Worm (Caenorhabditis elegans): ENCODE results near the gene rad-23.

The rad-23 gene

DNA sequence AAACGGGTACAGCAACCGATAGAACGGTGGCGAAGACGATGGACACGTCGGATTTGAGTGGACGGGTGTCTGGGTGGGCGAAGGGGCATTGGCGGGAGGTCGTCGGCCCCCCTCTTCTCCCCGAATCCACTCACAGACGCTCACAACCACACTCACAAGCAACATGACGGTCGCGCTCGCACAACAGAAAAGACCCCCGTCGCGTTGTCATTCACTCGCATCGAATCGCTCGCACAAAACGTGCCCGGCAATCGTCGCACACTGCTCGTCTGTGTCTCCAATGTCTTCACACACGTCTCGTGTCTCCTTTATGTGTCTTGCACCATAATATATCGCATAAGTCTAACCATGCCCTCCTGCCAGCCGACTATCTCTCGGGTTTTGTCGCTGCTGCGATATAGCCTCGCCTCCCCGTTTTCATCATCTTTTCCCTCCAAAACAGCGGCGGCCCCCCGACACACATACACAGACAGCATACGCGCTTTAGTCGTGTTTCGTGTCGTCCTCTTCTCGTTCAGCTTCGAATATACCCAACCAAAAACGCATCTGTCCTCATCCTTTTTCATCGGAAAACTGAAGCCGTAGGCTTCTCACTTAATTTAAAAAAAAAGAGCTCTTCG is 18.4 kb downstream of the rad-23 start (continued):
- TF ChIP-seq ZK546.5 (tag; optimal IDR thresholded peaks at IDR 0.05), result no peak
- peak; percentile 97 for TF ChIP-seq hmg-1.1 (GFP tag; IDR thresholded peaks at IDR 0.05)
- peak; percentile 80 for TF ChIP-seq nhr-48 (tag; optimal IDR thresholded peaks at IDR 0.05)
- no peak; the same call in 1 of the 2 replicates for TF ChIP-seq mdt-29 (GFP tag; IDR thresholded peaks at IDR 0.05)
- TF ChIP-seq zfp-3 (GFP tag; conservative IDR thresholded peaks at IDR 0.05), result no peak
- TF ChIP-seq pha-4 (GFP tag; IDR thresholded peaks at IDR 0.05), result peak; percentile 80
- TF ChIP-seq pha-4 (tag; optimal IDR thresholded peaks at IDR 0.05), result no peak
- TF ChIP-seq zip-2 (tag; optimal IDR thresholded peaks at IDR 0.05), result no peak
- peak; percentile 93 for TF ChIP-seq rbr-2 (tag; optimal IDR thresholded peaks at IDR 0.05)
- TF ChIP-seq daf-12 (tag; optimal IDR thresholded peaks at IDR 0.05), result no peak
- 0 out of 2 replicates have a peak, but pooled peaks have one; percentile 40 for TF ChIP-seq D1046.2 (GFP tag; IDR thresholded peaks at IDR 0.05)
- peak; percentile 88 for TF ChIP-seq ctbp-1 (GFP tag; IDR thresholded peaks at IDR 0.05)
- TF ChIP-seq lin-29 (GFP tag; IDR thresholded peaks at IDR 0.05), result no peak
- TF ChIP-seq F44E2.7 (GFP tag; IDR thresholded peaks at IDR 0.05), result no peak
- no peak for TF ChIP-seq snpc-1.2 (GFP tag; IDR thresholded peaks at IDR 0.05)
- no peak for TF ChIP-seq Y5F2A.4 (GFP tag; optimal IDR thresholded peaks at IDR 0.05)
- peak; percentile 64; the same call in 1 of the 2 replicates for TF ChIP-seq ceh-44 (GFP tag; IDR thresholded peaks at IDR 0.05)
- TF ChIP-seq ztf-11 (tag; optimal IDR thresholded peaks at IDR 0.05), result no peak
- no peak for TF ChIP-seq zip-11 (GFP tag; IDR thresholded peaks at IDR 0.05)
- no peak for TF ChIP-seq F49E8.2 (tag; optimal IDR thresholded peaks at IDR 0.05; ENCODE audit: borderline replicate concordance)
- no peak for TF ChIP-seq ceh-82 (tag; optimal IDR thresholded peaks at IDR 0.05)
- no peak for TF ChIP-seq ceh-28 (tag; optimal IDR thresholded peaks at IDR 0.05)
- no peak for TF ChIP-seq madf-5 (GFP tag; IDR thresholded peaks at IDR 0.05)
- peak; percentile 25 for TF ChIP-seq fkh-10 (GFP tag; optimal IDR thresholded peaks at IDR 0.05)
- peak; percentile 74; the same call in 1 of the 2 replicates for TF ChIP-seq lin-1 (GFP tag; IDR thresholded peaks at IDR 0.05)
- no peak for TF ChIP-seq lir-3 (tag; optimal IDR thresholded peaks at IDR 0.05)
- peak; percentile 80 for TF ChIP-seq arid-1 (GFP tag; conservative IDR thresholded peaks at IDR 0.05)
- TF ChIP-seq aha-1 (tag), result peak; percentile 98
- peak; percentile 60 for TF ChIP-seq dpl-1 (GFP tag; optimal IDR thresholded peaks at IDR 0.05)
- TF ChIP-seq saeg-2 (GFP tag; IDR thresholded peaks at IDR 0.05), result no peak
- no peak for TF ChIP-seq snpc-4 (tag; optimal IDR thresholded peaks at IDR 0.05)
- TF ChIP-seq ceh-32 (tag; optimal IDR thresholded peaks at IDR 0.05; ENCODE audit: poor library complexity), result no peak
- peak; percentile 65 for TF ChIP-seq php-3 (GFP tag; IDR thresholded peaks at IDR 0.05)
- TF ChIP-seq F26F4.8 (GFP tag; conservative IDR thresholded peaks at IDR 0.05), result no peak
- TF ChIP-seq hlh-30 (tag; optimal IDR thresholded peaks at IDR 0.05; ENCODE audit: insufficient read depth), result peak; percentile 98
- TF ChIP-seq daf-16 (GFP tag; optimal IDR thresholded peaks at IDR 0.05), result peak; percentile 4 to 40
- peak; percentile 57 for TF ChIP-seq daf-16 (tag; optimal IDR thresholded peaks at IDR 0.05)
- peak; percentile 85 for TF ChIP-seq dve-1 (tag; optimal IDR thresholded peaks at IDR 0.05; ENCODE audit: insufficient read depth)
- peak; percentile 4 for TF ChIP-seq sdz-12 (GFP tag; optimal IDR thresholded peaks at IDR 0.05)
- peak; percentile 52 for TF ChIP-seq spr-3 (GFP tag; optimal IDR thresholded peaks at IDR 0.05)
- no peak for TF ChIP-seq nhr-76 (tag; optimal IDR thresholded peaks at IDR 0.05)
- TF ChIP-seq vab-7 (GFP tag; IDR thresholded peaks at IDR 0.05), result no peak
- peak; percentile 71 for TF ChIP-seq mxl-2 (GFP tag; conservative IDR thresholded peaks at IDR 0.05)
- TF ChIP-seq dmd-6 (GFP tag; IDR thresholded peaks at IDR 0.05), result peak; percentile 93
- peak; percentile 89 for TF ChIP-seq nhr-11 (tag; optimal IDR thresholded peaks at IDR 0.05)
- TF ChIP-seq ces-1 (GFP tag; optimal IDR thresholded peaks at IDR 0.05), result no peak
- no peak for TF ChIP-seq daf-19 (GFP tag; conservative IDR thresholded peaks at IDR 0.05)
- TF ChIP-seq T26A8.4 (GFP tag; IDR thresholded peaks at IDR 0.05), result peak; percentile 90
- peak; percentile 73 for TF ChIP-seq duxl-1 (tag; optimal IDR thresholded peaks at IDR 0.05; ENCODE audit: poor library complexity)
- TF ChIP-seq nhr-42 (GFP tag; IDR thresholded peaks at IDR 0.05), result 0 out of 2 replicates have a peak, but pooled peaks have one; percentile 51
- TF ChIP-seq hlh-11 (tag; optimal IDR thresholded peaks at IDR 0.05), result peak; percentile 98

Data from whole organism, L4 larva.